Fruit fly (Drosophila melanogaster): ENCODE results near the gene SH3PX1.

DNA sequence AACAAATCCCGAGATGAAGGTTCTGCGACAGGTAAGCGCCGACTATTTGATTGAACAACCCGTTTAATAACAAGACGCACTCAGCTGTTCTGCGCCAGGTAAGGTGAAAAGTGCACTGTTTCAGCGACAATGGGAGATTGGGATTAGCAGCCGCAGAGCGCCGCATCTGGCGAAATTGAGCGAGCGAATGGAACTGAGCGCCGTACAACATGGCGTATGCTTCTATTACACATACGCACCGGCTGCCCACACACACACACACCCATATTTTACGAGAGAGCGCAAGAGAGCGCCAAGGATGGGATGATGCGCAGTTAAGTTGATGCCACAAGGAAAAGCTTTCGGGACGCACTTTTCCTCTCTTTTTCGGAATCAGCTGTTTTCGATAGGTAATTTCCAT, 18.4 kb downstream of the SH3PX1 start:
- TF ChIP-seq net (GFP tag; optimal IDR thresholded peaks at IDR 0.05) (no peak), Met (GFP tag; optimal IDR thresholded peaks at IDR 0.05) (no peak), OdsH (GFP tag; optimal IDR thresholded peaks at IDR 0.05) (no peak), CG4318 (GFP tag; optimal IDR thresholded peaks at IDR 0.05) (no peak), Hr38 (GFP tag; optimal IDR thresholded peaks at IDR 0.05) (no peak), Gug (GFP tag; IDR thresholded peaks at IDR 0.05) (no peak), achi (GFP tag; optimal IDR thresholded peaks at IDR 0.05) (no peak), fd59A (GFP tag; optimal IDR thresholded peaks at IDR 0.05) (no peak), CG6854 (GFP tag; optimal IDR thresholded peaks at IDR 0.05) (peak; percentile 21), Blimp-1 (GFP tag; optimal IDR thresholded peaks at IDR 0.05) (no peak), CG16779 (tag; optimal IDR thresholded peaks at IDR 0.05) (no peak), CG3919 (GFP tag; optimal IDR thresholded peaks at IDR 0.05) (no peak), CG31627 (GFP tag; optimal IDR thresholded peaks at IDR 0.05) (no peak)
